Worm (Caenorhabditis elegans): Measurements from ENCODE around the gene F58H1.8.
A peak's percentile ranks its signal among the peaks of the same experiment; 100 is the strongest.

Gene F58H1.8

ce11 chrV:11979673-11980561, 45.0 kb downstream of the F58H1.8 start, which contains the start of gene snr-4:
Gene snr-4 (minus strand): TSS chrV:11979723.
- TF ChIP-seq ama-1 (optimal IDR thresholded peaks at IDR 0.05) = peak; percentile 94
- 0 out of 2 replicates have a peak, but pooled peaks have one; percentile 66 for TF ChIP-seq sea-1 (GFP tag; conservative IDR thresholded peaks at IDR 0.05)
- TF ChIP-seq ceh-36 (tag; optimal IDR thresholded peaks at IDR 0.05) = peak; percentile 31
- TF ChIP-seq scrt-1 (GFP tag; IDR thresholded peaks at IDR 0.05) = no peak
- TF ChIP-seq hmbx-1 (tag; optimal IDR thresholded peaks at IDR 0.05) = no peak
- TF ChIP-seq pes-1 (GFP tag; IDR thresholded peaks at IDR 0.05) = peak; percentile 53; the same call in 1 of the 2 replicates
- TF ChIP-seq aly-1 (tag; optimal IDR thresholded peaks at IDR 0.05) = no peak
- TF ChIP-seq tbx-37 (GFP tag; conservative IDR thresholded peaks at IDR 0.05) = no peak; the same call in 1 of the 2 replicates
- peak; percentile 63 for TF ChIP-seq flt-1 (GFP tag; IDR thresholded peaks at IDR 0.05)
- no peak for TF ChIP-seq tbx-11 (GFP tag; IDR thresholded peaks at IDR 0.05)
- TF ChIP-seq tra-4 (tag; optimal IDR thresholded peaks at IDR 0.05) = peak; percentile 8
- TF ChIP-seq F13C5.2 (tag; optimal IDR thresholded peaks at IDR 0.05) = peak; percentile 73
- no peak for TF ChIP-seq ets-7 (tag; optimal IDR thresholded peaks at IDR 0.05)
- no peak for TF ChIP-seq hnd-1 (tag; optimal IDR thresholded peaks at IDR 0.05)
- TF ChIP-seq hmg-4 (GFP tag; optimal IDR thresholded peaks at IDR 0.05) = peak; percentile 57
- peak; percentile 57 for TF ChIP-seq B0310.2 (tag; optimal IDR thresholded peaks at IDR 0.05)
- TF ChIP-seq ceh-13 (GFP tag; optimal IDR thresholded peaks at IDR 0.05) = peak; percentile 6

ce11 chrV:11982309-11982708, 47.4 kb downstream of the F58H1.8 start, which contains the start of gene rpt-1:
Gene rpt-1 (minus strand): TSS chrV:11982397.
- TF ChIP-seq F13C5.2 (tag; optimal IDR thresholded peaks at IDR 0.05) (peak; percentile 13), sea-1 (GFP tag; conservative IDR thresholded peaks at IDR 0.05) (no peak), tra-4 (tag; optimal IDR thresholded peaks at IDR 0.05) (no peak)

ce11 chrV:11985384-11985783, 50.4 kb downstream of the F58H1.8 start, which contains the start of gene mans-2:
Gene mans-2 (minus strand): TSS chrV:11985484.
- TF ChIP-seq ets-7 (tag; optimal IDR thresholded peaks at IDR 0.05) = no peak
- no peak for TF ChIP-seq hmg-4 (GFP tag; optimal IDR thresholded peaks at IDR 0.05)
- TF ChIP-seq tbx-11 (GFP tag; IDR thresholded peaks at IDR 0.05) = no peak

All from whole organism, early embryonic.